Fruit fly (Drosophila melanogaster) whole organism, wandering third instar larva: Measurements from ENCODE around the gene CG4218.

Experiments used
- CG9705 ChIP-seq: fragments of 200-800 bp; sonication (Bioruptor generic); optimal IDR thresholded peaks from 2 replicates; lab custom pipeline; 2018; ENCODE audit warnings: missing biosample characterization, mild to moderate bottlenecking, missing genetic modification characterization
- Hr78 ChIP-seq: fragments of >200 bp; optimal IDR thresholded peaks from 2 replicates; lab custom pipeline; 2017; ENCODE audit warnings: missing biosample characterization, missing genetic modification characterization
- psq ChIP-seq: fragments of 200-800 bp; sonication (Bioruptor generic); optimal IDR thresholded peaks from 3 replicates; lab custom pipeline; 2017; ENCODE audit warnings: missing biosample characterization, mild to moderate bottlenecking, missing genetic modification characterization, moderate library complexity

DNA sequence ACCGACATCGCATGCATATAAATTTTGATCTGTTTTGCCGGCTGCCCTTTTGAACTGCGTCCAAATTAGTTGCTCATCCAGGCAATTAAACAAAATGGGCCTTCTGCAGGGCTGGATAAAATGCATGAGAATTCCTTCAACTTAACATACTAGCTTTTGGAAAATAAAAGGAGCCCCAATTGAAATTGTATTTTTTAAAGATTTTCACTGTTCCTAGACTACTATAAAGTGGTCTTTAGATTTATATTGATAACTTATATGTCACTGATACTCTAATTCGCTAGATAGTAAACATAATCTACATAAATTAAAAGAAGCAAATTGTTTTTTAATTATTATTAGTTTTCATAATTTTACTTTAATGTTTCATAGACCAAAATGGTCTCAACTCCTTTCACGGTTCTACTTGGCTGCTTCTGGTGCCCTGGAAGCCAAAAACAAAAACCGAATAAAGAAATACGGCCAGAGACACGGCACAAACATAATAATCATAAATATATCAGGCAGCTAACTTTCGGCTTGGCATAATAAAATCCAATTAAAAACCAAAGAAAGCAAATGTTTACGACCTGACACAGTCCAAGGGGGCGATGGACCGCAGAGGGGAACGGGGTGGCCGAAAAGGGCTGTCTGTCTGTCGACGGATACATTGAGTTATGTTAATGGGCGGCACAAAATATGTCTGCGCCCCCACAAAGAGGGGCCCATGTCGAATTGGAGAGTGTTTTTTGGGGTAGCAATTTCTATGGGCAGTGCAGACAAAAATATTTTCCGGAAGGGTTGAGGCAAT lies 11.3 kb downstream of the CG4218 start:
- TF ChIP-seq Hr78 (GFP tag; lab: Kevin White, UChicago), result no peak
- TF ChIP-seq CG9705 (GFP tag; lab: Kevin White, UChicago), result no peak
- no peak for TF ChIP-seq psq
